Worm (Caenorhabditis elegans) whole organism, L1 larva: ENCODE measurements around the gene fbxc-7.
"Not testable (repeated sequence)": the region's sequence is repeated elsewhere in the genome, so short reads cannot be mapped to it uniquely, and the experiment has no call there.

ENCODE experiments used
- irx-1 ChIP-seq: sonication (generic microtip); optimal IDR thresholded peaks from 2 replicates; lab custom pipeline; 2016; ENCODE audit warnings: missing genetic modification characterization, missing compliant biosample characterization
- nhr-19 ChIP-seq: fragments of 200-800 bp; sonication (Bioruptor generic); conservative IDR thresholded peaks from 2 replicates; pipeline ENCODE4 v1.3.6; 2022; ENCODE audit warnings: missing genetic modification characterization, missing compliant biosample characterization

DNA sequence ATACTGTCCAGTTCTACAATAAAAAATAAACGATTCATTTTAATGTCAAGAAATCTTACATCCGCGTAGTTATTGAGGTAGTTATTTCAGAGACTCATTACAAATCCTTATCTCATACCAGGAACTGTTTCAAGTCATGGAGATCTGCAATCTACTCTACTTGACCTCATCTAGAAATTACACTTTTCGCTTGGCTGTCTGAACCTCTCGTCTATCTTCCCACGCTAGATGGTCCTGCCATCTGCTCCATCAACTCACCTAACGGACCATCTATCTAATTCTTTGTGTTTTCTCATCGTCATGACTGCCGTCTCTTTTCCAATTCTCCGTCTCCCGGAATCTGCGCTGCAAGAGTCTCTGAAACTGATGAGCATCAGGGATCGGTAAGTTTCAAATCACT lies 39.5 kb downstream of the fbxc-7 start, which contains the start of gene F45D11.7:
- not testable (repeated sequence) for TF ChIP-seq nhr-19; irx-1 (tag; lab: Kevin White, UChicago)
